Fruit fly (Drosophila melanogaster) whole organism, prepupa: ENCODE results near the gene fit.

ENCODE experiments used
- Blimp-1 ChIP-seq: fragments of 200-800 bp; sonication (Bioruptor generic); optimal IDR thresholded peaks from 3 replicates; lab custom pipeline; 2017; ENCODE audit warnings: missing biosample characterization, missing genetic modification characterization, mild to moderate bottlenecking, moderate library complexity, missing genetic modification reagents
- CG10631 ChIP-seq: fragments of 200-800 bp; sonication (Bioruptor generic); optimal IDR thresholded peaks from 2 replicates; lab custom pipeline; 2016; ENCODE audit warnings: missing biosample characterization, missing genetic modification characterization
- CG10669 ChIP-seq: fragments of 200-800 bp; sonication (Bioruptor generic); optimal IDR thresholded peaks from 3 replicates; lab custom pipeline; 2018; ENCODE audit warnings: missing biosample characterization, mild to moderate bottlenecking, missing genetic modification characterization, moderate library complexity
- CG11294 ChIP-seq: fragments of 200-800 bp; sonication (Bioruptor generic); IDR thresholded peaks from 2 replicates; pipeline ENCODE4 v1.3.6; 2022; ENCODE audit warnings: missing biosample characterization, missing genetic modification characterization
- CG15336 ChIP-seq: fragments of 200-800 bp; sonication (Bioruptor generic); IDR thresholded peaks from 2 replicates; pipeline ENCODE4 v1.3.6; 2022; ENCODE audit warnings: missing biosample characterization, missing genetic modification characterization
- CG1621 ChIP-seq: fragments of 200-800 bp; sonication (Bioruptor generic); optimal IDR thresholded peaks from 3 replicates; lab custom pipeline; 2018; ENCODE audit warnings: missing biosample characterization, mild to moderate bottlenecking, missing genetic modification characterization
- CG16779 ChIP-seq: fragments of 200-800 bp; sonication (Bioruptor generic); optimal IDR thresholded peaks from 3 replicates; lab custom pipeline; 2017; ENCODE audit warnings: missing biosample characterization, mild to moderate bottlenecking, missing genetic modification characterization
- CG32006 ChIP-seq: fragments of 200-800 bp; sonication (Bioruptor generic); optimal IDR thresholded peaks from 3 replicates; lab custom pipeline; 2017; ENCODE audit warnings: missing biosample characterization, mild to moderate bottlenecking, missing genetic modification characterization
- CG3919 ChIP-seq: fragments of 200-800 bp; sonication (Bioruptor generic); optimal IDR thresholded peaks from 3 replicates; lab custom pipeline; 2016; ENCODE audit warnings: missing biosample characterization, missing genetic modification characterization
- CG6163 ChIP-seq: fragments of 200-800 bp; sonication (Bioruptor generic); IDR thresholded peaks from 3 replicates; pipeline ENCODE4 v1.3.6; 2022; ENCODE audit warnings: missing biosample characterization, missing genetic modification characterization
- CG6276 ChIP-seq: fragments of 200-800 bp; sonication (Bioruptor generic); optimal IDR thresholded peaks from 2 replicates; lab custom pipeline; 2017; ENCODE audit warnings: missing biosample characterization, mild to moderate bottlenecking, missing genetic modification characterization
- CG6792 ChIP-seq: fragments of 200-800 bp; sonication (Bioruptor generic); optimal IDR thresholded peaks from 3 replicates; lab custom pipeline; 2016; ENCODE audit warnings: missing biosample characterization, missing genetic modification characterization
- CG6808 ChIP-seq: fragments of 200-800 bp; sonication (Bioruptor generic); optimal IDR thresholded peaks from 3 replicates; lab custom pipeline; 2017; ENCODE audit warnings: missing biosample characterization, missing genetic modification characterization, mild to moderate bottlenecking, moderate library complexity, missing genetic modification reagents
- CG7368 ChIP-seq: fragments of 200-800 bp; sonication (Bioruptor generic); optimal IDR thresholded peaks from 3 replicates; lab custom pipeline; 2016; ENCODE audit warnings: missing biosample characterization, missing genetic modification characterization
- CG8119 ChIP-seq: fragments of 200-800 bp; sonication (Bioruptor generic); IDR thresholded peaks from 3 replicates; pipeline ENCODE4 v1.3.6; 2022; ENCODE audit warnings: missing biosample characterization, missing genetic modification characterization
- CG8632 ChIP-seq: fragments of 200-800 bp; sonication (Bioruptor generic); optimal IDR thresholded peaks from 3 replicates; lab custom pipeline; 2016; ENCODE audit warnings: missing biosample characterization, missing genetic modification characterization
- CG9139 ChIP-seq: fragments of 200-800 bp; sonication (Bioruptor generic); optimal IDR thresholded peaks from 3 replicates; lab custom pipeline; 2017; ENCODE audit warnings: missing biosample characterization, mild to moderate bottlenecking, missing genetic modification characterization
- Eip78C ChIP-seq: fragments of 200-800 bp; sonication (Bioruptor generic); peaks from one replicate; lab custom pipeline; 2016; ENCODE audit warnings: missing biosample characterization, missing genetic modification characterization
- Ets21C ChIP-seq: fragments of 200-800 bp; sonication (Bioruptor generic); optimal IDR thresholded peaks from 3 replicates; lab custom pipeline; 2016; ENCODE audit warnings: missing biosample characterization, missing genetic modification characterization
- Ets96B ChIP-seq: fragments of 200-800 bp; optimal IDR thresholded peaks from 2 replicates; lab custom pipeline; 2019; ENCODE audit warnings: missing biosample characterization, mild to moderate bottlenecking, missing genetic modification characterization, moderate library complexity
- Gug ChIP-seq: fragments of 200-800 bp; sonication (Bioruptor generic); IDR thresholded peaks from 2 replicates; pipeline ENCODE4 v1.3.6; 2022; ENCODE audit warnings: missing biosample characterization, missing genetic modification characterization
- Hr38 ChIP-seq: sonication (Bioruptor generic); optimal IDR thresholded peaks from 2 replicates; lab custom pipeline; 2016; ENCODE audit warnings: missing biosample characterization, missing genetic modification characterization
- Hr4 ChIP-seq: fragments of 200-800 bp; sonication (Bioruptor generic); optimal IDR thresholded peaks from 3 replicates; lab custom pipeline; 2016; ENCODE audit warnings: missing biosample characterization, missing genetic modification characterization
- Lpt ChIP-seq: fragments of 200-800 bp; sonication (Bioruptor generic); optimal IDR thresholded peaks from 3 replicates; lab custom pipeline; 2016; ENCODE audit warnings: missing biosample characterization, missing genetic modification characterization
- Smox ChIP-seq: fragments of 200-800 bp; sonication (Bioruptor generic); optimal IDR thresholded peaks from 3 replicates; lab custom pipeline; 2016; ENCODE audit warnings: missing biosample characterization, missing genetic modification characterization
- Sox102F ChIP-seq: fragments of 200-800 bp; sonication (Bioruptor generic); optimal IDR thresholded peaks from 2 replicates; lab custom pipeline; 2016; ENCODE audit warnings: missing biosample characterization, mild to moderate bottlenecking, missing genetic modification characterization
- Sox14 ChIP-seq: fragments of 200-800 bp; sonication (Bioruptor generic); optimal IDR thresholded peaks from 3 replicates; lab custom pipeline; 2016; ENCODE audit warnings: missing biosample characterization, missing genetic modification characterization
- Sox15 ChIP-seq: fragments of 200-800 bp; sonication (Bioruptor generic); optimal IDR thresholded peaks from 3 replicates; lab custom pipeline; 2016; ENCODE audit warnings: missing biosample characterization, missing genetic modification characterization
- achi ChIP-seq: fragments of 200-800 bp; sonication (Bioruptor generic); optimal IDR thresholded peaks from 3 replicates; lab custom pipeline; 2016; ENCODE audit warnings: missing biosample characterization, missing genetic modification characterization
- acj6 ChIP-seq: fragments of 200-800 bp; sonication (Bioruptor generic); optimal IDR thresholded peaks from 3 replicates; lab custom pipeline; 2016; ENCODE audit warnings: missing biosample characterization, missing genetic modification characterization
- cyc ChIP-seq: fragments of 200-800 bp; sonication (Bioruptor generic); optimal IDR thresholded peaks from 3 replicates; lab custom pipeline; 2016; ENCODE audit warnings: missing biosample characterization, missing genetic modification characterization
- dsx ChIP-seq: fragments of 200-800 bp; optimal IDR thresholded peaks from 3 replicates; lab custom pipeline; 2019; ENCODE audit warnings: missing biosample characterization, mild to moderate bottlenecking, missing genetic modification characterization, moderate library complexity; ENCODE audit not compliant: poor library complexity, severe bottlenecking
- eg ChIP-seq: fragments of 200-800 bp; sonication (Bioruptor generic); IDR thresholded peaks from 3 replicates; pipeline ENCODE4 v1.3.6; 2022; ENCODE audit warnings: missing biosample characterization, missing genetic modification characterization
- esn ChIP-seq: fragments of 200-800 bp; sonication (Bioruptor generic); optimal IDR thresholded peaks from 2 replicates; lab custom pipeline; 2016; ENCODE audit warnings: missing biosample characterization, mild to moderate bottlenecking, missing genetic modification characterization, moderate library complexity
- fd59A ChIP-seq: fragments of 200-800 bp; sonication (Bioruptor generic); optimal IDR thresholded peaks from 2 replicates; lab custom pipeline; 2017; ENCODE audit warnings: missing biosample characterization, mild to moderate bottlenecking, missing genetic modification characterization, missing genetic modification reagents
- fd85E ChIP-seq: fragments of 200-800 bp; sonication (Bioruptor generic); optimal IDR thresholded peaks from 3 replicates; lab custom pipeline; 2016; ENCODE audit warnings: missing biosample characterization, missing genetic modification characterization
- lz ChIP-seq: fragments of 200-800 bp; sonication (Bioruptor generic); optimal IDR thresholded peaks from 3 replicates; lab custom pipeline; 2016; ENCODE audit warnings: missing biosample characterization, missing genetic modification characterization
- net ChIP-seq: fragments of 200-800 bp; sonication (Bioruptor generic); optimal IDR thresholded peaks from 3 replicates; lab custom pipeline; 2016; ENCODE audit warnings: missing biosample characterization, missing genetic modification characterization
- pdm3 ChIP-seq: fragments of 200-800 bp; sonication (Bioruptor generic); optimal IDR thresholded peaks from 3 replicates; lab custom pipeline; 2016; ENCODE audit warnings: missing biosample characterization, missing genetic modification characterization
- salr ChIP-seq, 2 experiments: fragments of 200-800 bp; sonication (Bioruptor generic); optimal IDR thresholded peaks; 3 replicates each; lab custom pipeline; 2016 to 2018; ENCODE audit warnings: missing biosample characterization in 2 of 2, missing genetic modification characterization in 2 of 2, mild to moderate bottlenecking in 1 of 2
- spab ChIP-seq: fragments of 200-800 bp; sonication (Bioruptor generic); optimal IDR thresholded peaks from 2 replicates; lab custom pipeline; 2017; ENCODE audit warnings: missing biosample characterization, mild to moderate bottlenecking, missing genetic modification characterization, missing genetic modification reagents
- ss ChIP-seq, 2 experiments: fragments of 200-800 bp; sonication (Bioruptor generic); optimal IDR thresholded peaks; 2 replicates in 1 of 2; 3 replicates in 1 of 2; lab custom pipeline; 2017 to 2018; ENCODE audit warnings: mild to moderate bottlenecking in 2 of 2, missing biosample characterization in 2 of 2, missing genetic modification characterization in 2 of 2, moderate library complexity in 1 of 2
- svp ChIP-seq: fragments of 200-800 bp; sonication (Bioruptor generic); peaks from one replicate; lab custom pipeline; 2016; ENCODE audit warnings: missing biosample characterization, missing genetic modification characterization
- topi ChIP-seq: fragments of 200-800 bp; sonication (Bioruptor generic); optimal IDR thresholded peaks from 3 replicates; lab custom pipeline; 2016; ENCODE audit warnings: missing biosample characterization, missing genetic modification characterization
- vri ChIP-seq: fragments of 200-800 bp; sonication (Bioruptor generic); optimal IDR thresholded peaks from 3 replicates; lab custom pipeline; 2016; ENCODE audit warnings: missing biosample characterization, mild to moderate bottlenecking, missing genetic modification characterization

The fit gene

DNA sequence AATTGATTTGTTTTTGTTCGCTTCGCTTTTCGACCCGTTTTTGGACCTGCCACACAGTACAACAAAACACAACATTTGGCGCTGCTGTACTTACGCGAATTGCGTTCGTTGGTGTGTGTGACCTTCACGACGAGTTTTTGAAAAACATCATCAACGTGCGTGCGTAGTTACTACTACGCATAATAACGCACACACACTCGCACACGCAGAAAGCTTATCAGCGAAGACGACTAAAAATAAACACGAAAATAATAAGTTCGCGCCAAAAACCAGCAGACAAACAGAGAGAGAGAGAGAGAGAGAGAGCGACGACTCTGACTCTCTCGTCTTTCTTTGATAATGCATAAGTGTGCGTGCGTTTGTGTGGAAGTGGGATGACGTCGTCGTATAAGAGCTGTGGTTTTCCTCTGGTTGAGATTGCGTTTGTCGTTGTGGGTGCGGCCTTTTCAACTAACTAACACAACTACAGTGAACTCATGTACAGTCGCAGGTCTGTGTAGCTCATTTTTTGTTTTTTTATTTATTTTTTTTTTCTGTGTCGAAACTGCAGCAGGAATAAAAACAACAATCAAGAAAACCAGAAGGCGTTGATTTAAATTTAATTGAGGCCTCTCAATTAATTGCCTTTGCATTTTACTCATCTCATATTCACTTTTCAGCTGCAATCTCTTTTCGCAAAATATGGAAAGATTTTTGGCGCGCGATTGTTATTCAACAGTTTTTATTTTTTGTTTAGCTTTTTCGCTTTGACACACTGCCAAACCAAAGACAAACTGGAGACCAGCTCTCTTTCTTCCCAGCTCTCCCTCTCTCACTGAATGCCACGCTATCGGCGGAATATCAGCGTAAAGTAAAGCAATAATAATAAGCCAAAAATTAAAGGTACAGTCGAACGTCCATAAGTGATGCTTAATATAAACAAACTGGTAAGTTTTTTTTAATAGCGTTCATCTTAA is 30.4 kb downstream of the fit start (continued):
- peak; percentile 77; the same call in 2 of the 3 replicates for TF ChIP-seq CG6163 (GFP tag; lab: Robert Waterston, UW)
- TF ChIP-seq Ets21C: no peak
- no peak for TF ChIP-seq fd59A (GFP tag; lab: Kevin White, UChicago)
- TF ChIP-seq net: peak; percentile 43
- TF ChIP-seq achi (GFP tag; lab: Kevin White, UChicago): peak; percentile 6
- peak; percentile 29 for TF ChIP-seq Hr4 (GFP tag; lab: Kevin White, UChicago)
- TF ChIP-seq CG7368 (GFP tag; lab: Kevin White, UChicago): peak; percentile 35
- peak; percentile 46 for TF ChIP-seq CG6276 (GFP tag; lab: Kevin White, UChicago)
- TF ChIP-seq fd85E: peak; percentile 51
- peak; percentile 42 for TF ChIP-seq CG16779
- peak; percentile 58 for TF ChIP-seq spab
- peak; percentile 52 for TF ChIP-seq Sox102F (GFP tag; lab: Kevin White, UChicago)
- TF ChIP-seq svp (GFP tag; lab: Kevin White, UChicago): peak; percentile 96
- TF ChIP-seq Gug (GFP tag; lab: Robert Waterston, UW): no peak
- peak; percentile 11 for TF ChIP-seq Smox (GFP tag; lab: Kevin White, UChicago)
- peak; percentile 70 for TF ChIP-seq CG6808 (GFP tag; lab: Kevin White, UChicago)
- TF ChIP-seq CG11294 (GFP tag; lab: Robert Waterston, UW): no peak
- peak; percentile 31 for TF ChIP-seq CG6792
- peak; percentile 26 for TF ChIP-seq topi (GFP tag; lab: Kevin White, UChicago)
- peak; percentile 38 for TF ChIP-seq Sox14
- TF ChIP-seq cyc: peak; percentile 6
- no peak for TF ChIP-seq Hr38 (GFP tag; lab: Kevin White, UChicago)
- peak; percentile 81 for TF ChIP-seq eg (GFP tag; lab: Robert Waterston, UW)
- no peak for TF ChIP-seq salr (GFP tag; optimal IDR thresholded peaks at IDR 0.05; lab: Kevin White, UChicago)
- TF ChIP-seq lz (GFP tag; lab: Kevin White, UChicago): no peak
- TF ChIP-seq CG9139 (GFP tag; lab: Kevin White, UChicago): peak; percentile 75
- peak; percentile 15 for TF ChIP-seq Blimp-1 (GFP tag; lab: Kevin White, UChicago)
- peak; percentile 19 for TF ChIP-seq CG1621
- TF ChIP-seq, all 60 proteins: peak for 43

- TF ChIP-seq CG6276 (GFP tag; lab: Kevin White, UChicago) (peak; percentile 21), fd59A (GFP tag; lab: Kevin White, UChicago) (peak; percentile 26), CG32006 (GFP tag; lab: Kevin White, UChicago) (peak; percentile 66), dsx (peak; percentile 15), pdm3 (peak; percentile 27), vri (GFP tag; lab: Kevin White, UChicago) (peak; percentile 40), CG8119 (GFP tag; lab: Robert Waterston, UW) (0 out of 3 replicates have a peak, but pooled peaks have one; percentile 12), CG9139 (GFP tag; lab: Kevin White, UChicago) (no peak), Eip78C (GFP tag; lab: Kevin White, UChicago) (peak; percentile 72), Gug (GFP tag; lab: Robert Waterston, UW) (no peak), spab (peak; percentile 30), CG8632 (GFP tag; lab: Kevin White, UChicago) (no peak), ss (GFP tag; optimal IDR thresholded peaks at IDR 0.05; lab: Kevin White, UChicago) (peak; percentile 15 to 21), CG6808 (GFP tag; lab: Kevin White, UChicago) (peak; percentile 30), eg (GFP tag; lab: Robert Waterston, UW) (no peak), cyc (no peak), CG15336 (GFP tag; lab: Robert Waterston, UW) (0 out of 2 replicates have a peak, but pooled peaks have one; percentile 15), esn (peak; percentile 28), Sox14 (peak; percentile 60), acj6 (GFP tag; lab: Kevin White, UChicago) (peak; percentile 23), Sox15 (GFP tag; lab: Kevin White, UChicago) (no peak), svp (GFP tag; lab: Kevin White, UChicago) (no peak), Ets96B (tag; lab: Kevin White, UChicago) (peak; percentile 30), CG10669 (GFP tag; lab: Kevin White, UChicago) (peak; percentile 48), CG10631 (GFP tag; lab: Kevin White, UChicago) (peak; percentile 30), CG6163 (GFP tag; lab: Robert Waterston, UW) (peak; percentile 29; the same call in 1 of the 3 replicates), CG3919 (GFP tag; lab: Kevin White, UChicago) (peak; percentile 13), Blimp-1 (GFP tag; lab: Kevin White, UChicago) (no peak), Lpt (GFP tag; lab: Kevin White, UChicago) (peak; percentile 3)
Measured at dm6 chr3R:21852579-21853233, 31.5 kb downstream of the fit start.
